Fruit fly (Drosophila melanogaster) whole organism, embryonic: ENCODE measurements around the gene MED14.

Experiments used
- C15 ChIP-seq: fragments of 200-800 bp; sonication (Bioruptor generic); IDR thresholded peaks from 3 replicates; pipeline ENCODE4 v1.3.6; 2022; ENCODE audit warnings: missing biosample characterization, missing genetic modification characterization
- CG10959 ChIP-seq: fragments of 200-800 bp; sonication (Bioruptor generic); IDR thresholded peaks from 2 replicates; pipeline ENCODE4 v1.3.6; 2022; ENCODE audit warnings: missing biosample characterization, missing genetic modification characterization
- CG11398 ChIP-seq: fragments of 200-800 bp; sonication (Bioruptor generic); optimal IDR thresholded peaks from 2 replicates; lab custom pipeline; 2016; ENCODE audit warnings: missing biosample characterization, missing genetic modification characterization
- CG11723 ChIP-seq: fragments of 200-800 bp; sonication (Bioruptor generic); optimal IDR thresholded peaks from 2 replicates; lab custom pipeline; 2017; ENCODE audit warnings: missing biosample characterization, mild to moderate bottlenecking, missing genetic modification characterization
- CG14014 ChIP-seq: fragments of 200-800 bp; sonication (Bioruptor generic); IDR thresholded peaks from 2 replicates; pipeline ENCODE4 v1.3.6; 2022; ENCODE audit warnings: missing biosample characterization, missing genetic modification characterization
- CG1603 ChIP-seq: fragments of 200-800 bp; sonication (Bioruptor generic); optimal IDR thresholded peaks from 2 replicates; lab custom pipeline; 2019; ENCODE audit warnings: missing biosample characterization, mild to moderate bottlenecking, missing genetic modification characterization, moderate library complexity
- CG17328 ChIP-seq: fragments of 200-800 bp; sonication (Bioruptor generic); IDR thresholded peaks from 2 replicates; pipeline ENCODE4 v1.3.6; 2022; ENCODE audit warnings: missing biosample characterization, missing genetic modification characterization
- CG18262 ChIP-seq: fragments of 200-800 bp; optimal IDR thresholded peaks from 3 replicates; lab custom pipeline; 2019; ENCODE audit warnings: missing biosample characterization, mild to moderate bottlenecking, missing genetic modification characterization, moderate library complexity
- CG2120 ChIP-seq: fragments of 200-800 bp; sonication (Bioruptor generic); optimal IDR thresholded peaks from 3 replicates; lab custom pipeline; 2016; ENCODE audit warnings: missing biosample characterization, missing genetic modification characterization
- CG30020 ChIP-seq: fragments of 200-800 bp; optimal IDR thresholded peaks from 2 replicates; lab custom pipeline; 2019; ENCODE audit warnings: missing biosample characterization, mild to moderate bottlenecking, missing genetic modification characterization, moderate library complexity
- CG33557 ChIP-seq: fragments of 200-800 bp; sonication (Bioruptor generic); optimal IDR thresholded peaks from 2 replicates; lab custom pipeline; 2019; ENCODE audit warnings: missing biosample characterization, mild to moderate bottlenecking, missing genetic modification characterization, moderate library complexity
- CG34376 ChIP-seq: fragments of 200-800 bp; sonication (Bioruptor generic); optimal IDR thresholded peaks from 2 replicates; lab custom pipeline; 2018; ENCODE audit warnings: missing biosample characterization, mild to moderate bottlenecking, missing genetic modification characterization
- CG4282 ChIP-seq: fragments of 200-800 bp; sonication (Bioruptor generic); optimal IDR thresholded peaks from 2 replicates; lab custom pipeline; 2016; ENCODE audit warnings: missing biosample characterization, missing genetic modification characterization
- CG6654 ChIP-seq: fragments of 200-800 bp; sonication (Bioruptor generic); optimal IDR thresholded peaks from 2 replicates; lab custom pipeline; 2017; ENCODE audit warnings: missing biosample characterization, mild to moderate bottlenecking, missing genetic modification characterization
- CG6765 ChIP-seq: fragments of 200-800 bp; sonication (Bioruptor generic); optimal IDR thresholded peaks from 3 replicates; lab custom pipeline; 2017; ENCODE audit warnings: missing biosample characterization, mild to moderate bottlenecking, missing genetic modification characterization
- CG7745 ChIP-seq: fragments of 200-800 bp; sonication (Bioruptor generic); optimal IDR thresholded peaks from 2 replicates; lab custom pipeline; 2018; ENCODE audit warnings: missing biosample characterization, mild to moderate bottlenecking, missing genetic modification characterization, moderate library complexity
- CG7987 ChIP-seq: fragments of 200-800 bp; sonication (Bioruptor generic); optimal IDR thresholded peaks from 2 replicates; lab custom pipeline; 2018; ENCODE audit warnings: missing biosample characterization, mild to moderate bottlenecking, missing genetic modification characterization, moderate library complexity
- CG8359 ChIP-seq: fragments of 200-800 bp; sonication (Bioruptor generic); optimal IDR thresholded peaks from 2 replicates; lab custom pipeline; 2017; ENCODE audit warnings: missing biosample characterization, mild to moderate bottlenecking, missing genetic modification characterization, borderline replicate concordance
- CG8388 ChIP-seq: fragments of 200-800 bp; sonication (Bioruptor generic); optimal IDR thresholded peaks from 2 replicates; lab custom pipeline; 2019; ENCODE audit warnings: missing biosample characterization, mild to moderate bottlenecking, missing genetic modification characterization, moderate library complexity
- Dip2 ChIP-seq: fragments of 200-800 bp; sonication (Bioruptor generic); IDR thresholded peaks from 2 replicates; pipeline ENCODE4 v1.3.6; 2022; ENCODE audit warnings: missing biosample characterization, missing genetic modification characterization
- Dip3 ChIP-seq: fragments of 200-800 bp; sonication (Bioruptor generic); optimal IDR thresholded peaks from 3 replicates; lab custom pipeline; 2016; ENCODE audit warnings: missing biosample characterization, missing genetic modification characterization
- Doc3 ChIP-seq: fragments of 200-800 bp; sonication (Bioruptor generic); IDR thresholded peaks from 3 replicates; pipeline ENCODE4 v1.3.6; 2022; ENCODE audit warnings: missing biosample characterization, missing genetic modification characterization; ENCODE audit not compliant: partially characterized antibody
- Fer3 ChIP-seq: fragments of 200-800 bp; sonication (Bioruptor generic); optimal IDR thresholded peaks from 2 replicates; lab custom pipeline; 2018; ENCODE audit warnings: missing biosample characterization, mild to moderate bottlenecking, missing genetic modification characterization, moderate library complexity
- Gug ChIP-seq: fragments of 200-800 bp; sonication (Bioruptor generic); IDR thresholded peaks from 4 replicates; pipeline ENCODE4 v1.3.6; 2022; ENCODE audit warnings: missing biosample characterization, missing genetic modification characterization
- HLHmδ ChIP-seq: fragments of 200-800 bp; sonication (Bioruptor generic); optimal IDR thresholded peaks from 2 replicates; lab custom pipeline; 2018; ENCODE audit warnings: missing biosample characterization, mild to moderate bottlenecking, missing genetic modification characterization, moderate library complexity
- Oaz ChIP-seq: fragments of 200-800 bp; sonication (Bioruptor generic); IDR thresholded peaks from 2 replicates; pipeline ENCODE4 v1.3.6; 2022; ENCODE audit warnings: missing biosample characterization, missing genetic modification characterization
- Sry-β ChIP-seq: fragments of 200-800 bp; sonication (Bioruptor generic); optimal IDR thresholded peaks from 2 replicates; lab custom pipeline; 2018; ENCODE audit warnings: missing biosample characterization, mild to moderate bottlenecking, missing genetic modification characterization, moderate library complexity
- Xrp1 ChIP-seq: fragments of 200-800 bp; sonication (Bioruptor generic); IDR thresholded peaks from 2 replicates; pipeline ENCODE4 v1.3.6; 2022; ENCODE audit warnings: missing biosample characterization, missing genetic modification characterization
- ato ChIP-seq: fragments of 200-800 bp; sonication (Bioruptor generic); IDR thresholded peaks from 2 replicates; pipeline ENCODE4 v1.3.6; 2022; ENCODE audit warnings: missing biosample characterization, missing genetic modification characterization; ENCODE audit not compliant: partially characterized antibody
- az2 ChIP-seq: fragments of 200-800 bp; sonication (Bioruptor generic); optimal IDR thresholded peaks from 3 replicates; lab custom pipeline; 2016; ENCODE audit warnings: missing biosample characterization, missing genetic modification characterization
- chif ChIP-seq, 2 experiments: fragments of 200-800 bp; sonication (Bioruptor generic); optimal IDR thresholded peaks; 3 replicates each; lab custom pipeline; 2016; ENCODE audit warnings: missing biosample characterization in 2 of 2, missing genetic modification characterization in 2 of 2
- corto ChIP-seq: fragments of 200-800 bp; sonication (Bioruptor generic); optimal IDR thresholded peaks from 2 replicates; lab custom pipeline; 2016; ENCODE audit warnings: missing biosample characterization, mild to moderate bottlenecking, missing genetic modification characterization, moderate library complexity
- da ChIP-seq: fragments of 200-800 bp; sonication (Bioruptor generic); optimal IDR thresholded peaks from 2 replicates; lab custom pipeline; 2016; ENCODE audit warnings: missing biosample characterization, missing genetic modification characterization
- gcm2 ChIP-seq: fragments of 200-800 bp; sonication (Bioruptor generic); optimal IDR thresholded peaks from 2 replicates; lab custom pipeline; 2016; ENCODE audit warnings: missing biosample characterization, missing genetic modification characterization
- h ChIP-seq: fragments of >200 bp; optimal IDR thresholded peaks from 2 replicates; lab custom pipeline; 2017
- ham ChIP-seq: fragments of 200-800 bp; sonication (Bioruptor generic); IDR thresholded peaks from 2 replicates; pipeline ENCODE4 v1.3.6; 2022; ENCODE audit warnings: missing biosample characterization, missing genetic modification characterization
- ind ChIP-seq: fragments of 200-800 bp; sonication (Bioruptor generic); optimal IDR thresholded peaks from 3 replicates; lab custom pipeline; 2016; ENCODE audit warnings: missing biosample characterization, missing genetic modification characterization
- jing ChIP-seq: fragments of 200-800 bp; sonication (Bioruptor generic); optimal IDR thresholded peaks from 2 replicates; lab custom pipeline; 2018; ENCODE audit warnings: missing biosample characterization, mild to moderate bottlenecking, missing genetic modification characterization
- onecut ChIP-seq: fragments of 200-800 bp; sonication (Bioruptor generic); IDR thresholded peaks from 2 replicates; pipeline ENCODE4 v1.3.6; 2022; ENCODE audit warnings: missing biosample characterization, missing genetic modification characterization
- pum ChIP-seq: fragments of 200-800 bp; sonication (Bioruptor generic); optimal IDR thresholded peaks from 2 replicates; lab custom pipeline; 2016; ENCODE audit warnings: missing biosample characterization, missing genetic modification characterization
- ro ChIP-seq: fragments of 200-800 bp; sonication (Bioruptor generic); IDR thresholded peaks from 2 replicates; pipeline ENCODE4 v1.3.6; 2022; ENCODE audit warnings: missing biosample characterization, missing genetic modification characterization
- row ChIP-seq: fragments of 200-800 bp; sonication (Bioruptor generic); IDR thresholded peaks from 3 replicates; pipeline ENCODE4 v1.3.6; 2022; ENCODE audit warnings: missing biosample characterization, missing genetic modification characterization
- salm ChIP-seq: fragments of 200-800 bp; sonication (Bioruptor generic); optimal IDR thresholded peaks from 2 replicates; lab custom pipeline; 2018; ENCODE audit warnings: missing biosample characterization, mild to moderate bottlenecking, missing genetic modification characterization
- so ChIP-seq: fragments of 200-800 bp; sonication (Bioruptor generic); IDR thresholded peaks from 3 replicates; pipeline ENCODE4 v1.3.6; 2022; ENCODE audit warnings: missing biosample characterization, missing genetic modification characterization
- tap ChIP-seq: fragments of 200-800 bp; optimal IDR thresholded peaks from 3 replicates; lab custom pipeline; 2019; ENCODE audit warnings: missing biosample characterization, mild to moderate bottlenecking, missing genetic modification characterization, moderate library complexity
- ttk ChIP-seq: fragments of 200-800 bp; sonication (Bioruptor generic); IDR thresholded peaks from 2 replicates; pipeline ENCODE4 v2.1.2; 2022; ENCODE audit warnings: missing biosample characterization, missing genetic modification characterization
- usp ChIP-seq: fragments of >200 bp; optimal IDR thresholded peaks from 2 replicates; lab custom pipeline; 2017; ENCODE audit warnings: missing biosample characterization, missing genetic modification characterization
- vnd ChIP-seq: fragments of 200-800 bp; sonication (Bioruptor generic); IDR thresholded peaks from 3 replicates; pipeline ENCODE4 v1.3.6; 2022; ENCODE audit warnings: missing biosample characterization, missing genetic modification characterization; ENCODE audit not compliant: partially characterized antibody
- zen ChIP-seq: fragments of 200-800 bp; sonication (Bioruptor generic); optimal IDR thresholded peaks from 3 replicates; lab custom pipeline; 2018; ENCODE audit warnings: missing biosample characterization, mild to moderate bottlenecking, missing genetic modification characterization, moderate library complexity

Gene MED14

DNA sequence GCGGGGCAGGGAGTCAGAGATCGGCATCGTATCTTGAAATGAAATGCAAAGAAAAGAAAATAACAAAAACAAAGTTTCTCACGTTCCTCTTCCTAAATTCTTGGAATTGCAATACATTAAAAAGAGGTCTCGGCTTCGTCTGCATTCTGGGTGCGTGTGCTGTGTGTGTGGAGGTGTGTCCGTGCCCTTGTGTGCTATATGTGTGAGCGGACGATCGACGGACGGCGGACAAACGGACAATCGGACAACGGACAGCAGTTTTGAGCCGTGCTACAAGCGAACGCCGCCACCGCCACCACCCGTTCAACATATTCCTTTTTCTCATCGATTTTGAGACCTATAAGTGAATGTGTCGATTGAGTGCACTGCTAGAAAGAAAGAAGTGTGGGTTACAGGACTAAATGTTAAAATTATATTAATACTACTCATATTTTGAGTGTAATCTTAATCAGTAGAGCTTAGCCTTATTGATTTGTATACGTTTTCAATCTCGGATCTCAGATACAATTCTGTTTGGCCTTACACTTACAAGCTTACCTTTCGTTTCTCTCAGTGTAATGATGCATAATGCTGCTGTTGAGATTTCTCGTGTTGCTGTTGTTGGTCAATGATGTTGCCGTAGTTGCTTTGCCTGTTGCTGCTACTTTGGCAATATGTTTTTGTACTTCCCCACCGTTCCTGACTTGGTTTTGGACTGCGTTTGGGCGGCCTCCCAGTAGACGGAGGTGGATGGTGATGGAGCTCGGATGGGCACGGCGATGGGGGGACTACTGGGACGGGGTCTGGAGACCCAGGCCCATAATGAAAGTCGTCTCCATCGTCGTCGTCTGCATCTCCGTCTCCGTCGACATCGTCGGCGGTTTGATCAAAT, 28.3 kb downstream of the MED14 start (continued):
- TF ChIP-seq Sry-β (GFP tag; lab: Kevin White, UChicago) (no peak), ro (GFP tag; lab: Robert Waterston, UW) (peak; percentile 17; the same call in 1 of the 2 replicates), az2 (GFP tag; lab: Kevin White, UChicago) (peak; percentile 84), CG8388 (peak; percentile 90), CG4282 (GFP tag; lab: Kevin White, UChicago) (peak; percentile 1), h (no peak), vnd (GFP tag; lab: Robert Waterston, UW) (no peak), zen (tag; lab: Kevin White, UChicago) (peak; percentile 97), ham (no peak), CG17328 (GFP tag; lab: Robert Waterston, UW) (peak; percentile 89), Xrp1 (GFP tag; lab: Robert Waterston, UW) (peak; percentile 95), CG33557 (GFP tag; lab: Kevin White, UChicago) (peak; percentile 96), ato (GFP tag; lab: Robert Waterston, UW) (no peak), CG6654 (GFP tag; lab: Kevin White, UChicago) (peak; percentile 53), ind (GFP tag; lab: Kevin White, UChicago) (peak; percentile 55), HLHmδ (GFP tag; lab: Kevin White, UChicago) (peak; percentile 79), CG6765 (GFP tag; lab: Kevin White, UChicago) (no peak), so (GFP tag; lab: Robert Waterston, UW) (peak; percentile 40; the same call in 1 of the 3 replicates), da (GFP tag; lab: Kevin White, UChicago) (peak; percentile 48), CG8359 (GFP tag; lab: Kevin White, UChicago) (peak; percentile 85), salm (peak; percentile 72), ttk (GFP tag; lab: Robert Waterston, UW) (peak; percentile 48; the same call in 1 of the 2 replicates), Fer3 (tag; lab: Kevin White, UChicago) (peak; percentile 5), CG34376 (no peak), usp (GFP tag; lab: Kevin White, UChicago) (no peak), C15 (GFP tag; lab: Robert Waterston, UW) (no peak), CG7745 (tag; lab: Kevin White, UChicago) (peak; percentile 33), CG10959 (GFP tag; lab: Robert Waterston, UW) (peak; percentile 92), CG18262 (tag; lab: Kevin White, UChicago) (peak; percentile 93), tap (tag; lab: Kevin White, UChicago) (peak; percentile 65), onecut (GFP tag; lab: Robert Waterston, UW) (peak; percentile 78), Dip2 (no peak), Doc3 (GFP tag; lab: Robert Waterston, UW) (no peak), jing (peak; percentile 57), Gug (GFP tag; lab: Robert Waterston, UW) (peak; percentile 33; the same call in 1 of the 4 replicates), CG7987 (GFP tag; lab: Kevin White, UChicago) (peak; percentile 11), CG14014 (GFP tag; lab: Robert Waterston, UW) (no peak), Dip3 (GFP tag; lab: Kevin White, UChicago) (no peak), CG2120 (no peak), chif (GFP tag; optimal IDR thresholded peaks at IDR 0.05; lab: Kevin White, UChicago) (peak; percentile 57 to 92), row (GFP tag; lab: Robert Waterston, UW) (peak; percentile 85), pum (peak; percentile 72), CG11398 (peak; percentile 18), CG1603 (tag; lab: Kevin White, UChicago) (peak; percentile 94), CG11723 (GFP tag; lab: Kevin White, UChicago) (peak; percentile 65), corto (GFP tag; lab: Kevin White, UChicago) (peak; percentile 94), gcm2 (peak; percentile 54), Oaz (GFP tag; lab: Robert Waterston, UW) (no peak), CG30020 (tag; lab: Kevin White, UChicago) (peak; percentile 49)
